Worm (Caenorhabditis elegans): ENCODE data around the gene apc-10.

ce11 chrV:10457247-10457646, 31.1 kb upstream of the apc-10 start, which contains the start of gene F22E12.1:
- no peak for TF ChIP-seq ztf-29 (GFP tag; IDR thresholded peaks at IDR 0.05)
- TF ChIP-seq ref-1 (GFP tag; conservative IDR thresholded peaks at IDR 0.05): no peak
- TF ChIP-seq cog-1 (tag; optimal IDR thresholded peaks at IDR 0.05): no peak
- TF ChIP-seq klf-2 (GFP tag; conservative IDR thresholded peaks at IDR 0.05): no peak
- TF ChIP-seq tab-1 (GFP tag; IDR thresholded peaks at IDR 0.05): no peak
- TF ChIP-seq flt-1 (GFP tag; IDR thresholded peaks at IDR 0.05): no peak
- TF ChIP-seq T22C8.4 (GFP tag; IDR thresholded peaks at IDR 0.05): no peak
- no peak for TF ChIP-seq ztf-23 (GFP tag; IDR thresholded peaks at IDR 0.05)
